Worm (Caenorhabditis elegans) whole organism, young adult: Measurements from ENCODE around the gene idpa-2.

Source experiments
- B0035.1 ChIP-seq: sonication (generic microtip); optimal IDR thresholded peaks from 2 replicates; lab custom pipeline; 2016; ENCODE audit warnings: missing genetic modification characterization, mild to moderate bottlenecking, missing compliant biosample characterization, missing genotype, missing genetic modification reagents
- C06A6.2 ChIP-seq: fragments of 200-800 bp; sonication (Bioruptor generic); conservative IDR thresholded peaks from 2 replicates; pipeline ENCODE4 v1.3.6; 2022; ENCODE audit warnings: missing genetic modification characterization, missing compliant biosample characterization
- D2030.7 ChIP-seq: fragments of 200-800 bp; sonication (Bioruptor generic); IDR thresholded peaks from 2 replicates; pipeline ENCODE4 v1.3.6; 2022; ENCODE audit warnings: missing genetic modification reagents, missing genetic modification characterization, missing compliant biosample characterization
- F10E7.11 ChIP-seq: sonication (generic microtip); optimal IDR thresholded peaks from 2 replicates; lab custom pipeline; 2017; ENCODE audit warnings: mild to moderate bottlenecking, missing genetic modification characterization, moderate library complexity, missing compliant biosample characterization
- F33H1.4 ChIP-seq: fragments of 200-800 bp; sonication (Bioruptor generic); IDR thresholded peaks from 2 replicates; pipeline ENCODE4 v1.3.6; 2022; ENCODE audit warnings: missing genetic modification reagents, missing genetic modification characterization, missing compliant biosample characterization
- F49E8.2 ChIP-seq: sonication (generic microtip); optimal IDR thresholded peaks from 3 replicates; lab custom pipeline; 2017; ENCODE audit warnings: missing genetic modification characterization, mild to moderate bottlenecking, missing compliant biosample characterization, antibody characterized with exemption, moderate library complexity; ENCODE audit not compliant: insufficient read depth
- F52B5.7 ChIP-seq: sonication (generic microtip); optimal IDR thresholded peaks from 2 replicates; lab custom pipeline; 2016; ENCODE audit warnings: mild to moderate bottlenecking, missing genetic modification characterization, missing compliant biosample characterization
- F57C9.4 ChIP-seq: sonication (generic microtip); optimal IDR thresholded peaks from 2 replicates; lab custom pipeline; 2017; ENCODE audit warnings: mild to moderate bottlenecking, missing genetic modification characterization, missing compliant biosample characterization
- T07F8.4 ChIP-seq: sonication (generic microtip); optimal IDR thresholded peaks from 2 replicates; lab custom pipeline; 2016; ENCODE audit warnings: mild to moderate bottlenecking, missing genetic modification characterization, moderate library complexity, missing compliant biosample characterization
- T26A5.8 ChIP-seq: sonication (generic microtip); optimal IDR thresholded peaks from 2 replicates; lab custom pipeline; 2016; ENCODE audit warnings: missing genetic modification characterization, missing compliant biosample characterization
- ama-1 ChIP-seq, 3 experiments: fragments of 150-350 bp in 1 of 3; sonication (generic microtip) in 2 of 3; optimal IDR thresholded peaks; 2 replicates each; lab custom pipeline; 2014 to 2018; ENCODE audit warnings: missing biosample characterization in 2 of 3, missing genetic modification characterization in 2 of 3, missing genetic modification reagents in 2 of 3
- atf-7 ChIP-seq: sonication (generic microtip); optimal IDR thresholded peaks from 2 replicates; lab custom pipeline; 2017; ENCODE audit warnings: mild to moderate bottlenecking, missing genetic modification characterization, missing compliant biosample characterization
- athp-1 ChIP-seq: sonication (generic microtip); optimal IDR thresholded peaks from 2 replicates; lab custom pipeline; 2017; ENCODE audit warnings: mild to moderate bottlenecking, missing genetic modification characterization, missing compliant biosample characterization
- attf-6 ChIP-seq: fragments of 200-800 bp; sonication (Bioruptor generic); IDR thresholded peaks from 2 replicates; pipeline ENCODE4 v1.3.6; 2022; ENCODE audit warnings: missing genetic modification reagents, missing genetic modification characterization, missing compliant biosample characterization
- cebp-1 ChIP-seq, 2 experiments: fragments of 200-800 bp in 1 of 2; sonication (Bioruptor generic) in 1 of 2; sonication (generic microtip) in 1 of 2; IDR thresholded peaks in 1 of 2; optimal IDR thresholded peaks in 1 of 2; 2 replicates each; pipeline versions ENCODE4 v1.3.6 to Lab custom; 2017 to 2022; ENCODE audit warnings: missing compliant biosample characterization in 2 of 2, missing genetic modification characterization in 2 of 2, mild to moderate bottlenecking in 1 of 2, missing genetic modification reagents in 1 of 2, moderate library complexity in 1 of 2
- ceh-58 ChIP-seq: fragments of 200-800 bp; sonication (Bioruptor generic); IDR thresholded peaks from 2 replicates; pipeline ENCODE4 v1.3.6; 2022; ENCODE audit warnings: missing genetic modification characterization, missing compliant biosample characterization
- egrh-3 ChIP-seq: fragments of 200-800 bp; sonication (Bioruptor generic); IDR thresholded peaks from 2 replicates; pipeline ENCODE4 v1.3.6; 2022; ENCODE audit warnings: missing genetic modification reagents, missing genetic modification characterization, missing compliant biosample characterization
- ets-4 ChIP-seq: fragments of 200-800 bp; sonication (Bioruptor generic); optimal IDR thresholded peaks from 2 replicates; lab custom pipeline; 2018; ENCODE audit warnings: mild to moderate bottlenecking, missing genetic modification characterization, missing compliant biosample characterization
- hlh-26 ChIP-seq: fragments of 200-800 bp; sonication (Bioruptor generic); conservative IDR thresholded peaks from 2 replicates; pipeline ENCODE4 v1.3.6; 2022; ENCODE audit warnings: missing genetic modification reagents, missing genetic modification characterization, missing compliant biosample characterization
- hmg-20 ChIP-seq: fragments of 200-800 bp; sonication (Bioruptor generic); IDR thresholded peaks from 2 replicates; pipeline ENCODE4 v1.3.6; 2022; ENCODE audit warnings: missing genetic modification reagents, missing genetic modification characterization, missing compliant biosample characterization
- hrde-1 ChIP-seq: sonication (generic microtip); optimal IDR thresholded peaks from 2 replicates; lab custom pipeline; 2016; ENCODE audit warnings: missing genetic modification characterization, mild to moderate bottlenecking, missing compliant biosample characterization, moderate library complexity, missing genotype, missing genetic modification reagents, borderline replicate concordance
- lin-35 ChIP-seq, 3 experiments: fragments of 150-350 bp in 2 of 3; sonication (generic microtip) in 1 of 3; optimal IDR thresholded peaks; 2 replicates each; lab custom pipeline; 2014 to 2018; ENCODE audit warnings: missing biosample characterization in 3 of 3, missing genetic modification characterization in 3 of 3, missing genetic modification reagents in 3 of 3
- lin-40 ChIP-seq: sonication (generic microtip); optimal IDR thresholded peaks from 2 replicates; lab custom pipeline; 2016; ENCODE audit warnings: missing genetic modification characterization, mild to moderate bottlenecking, missing compliant biosample characterization, missing genotype, missing genetic modification reagents
- lin-54 ChIP-seq: fragments of 200-800 bp; sonication (Bioruptor generic); optimal IDR thresholded peaks from 2 replicates; lab custom pipeline; 2018; ENCODE audit warnings: mild to moderate bottlenecking, missing genetic modification characterization, missing compliant biosample characterization
- lsl-1 ChIP-seq: fragments of 200-800 bp; sonication (Bioruptor generic); optimal IDR thresholded peaks from 2 replicates; lab custom pipeline; 2018; ENCODE audit warnings: mild to moderate bottlenecking, missing genetic modification characterization, moderate library complexity, missing compliant biosample characterization
- madf-3 ChIP-seq: fragments of 200-800 bp; sonication (Bioruptor generic); IDR thresholded peaks from 2 replicates; pipeline ENCODE4 v1.3.6; 2022; ENCODE audit warnings: missing genetic modification reagents, missing genetic modification characterization, missing compliant biosample characterization
- mcd-1 ChIP-seq: fragments of 200-800 bp; sonication (Bioruptor generic); IDR thresholded peaks from 2 replicates; pipeline ENCODE4 v1.3.6; 2022; ENCODE audit warnings: missing genetic modification reagents, missing genetic modification characterization, missing compliant biosample characterization
- mes-4 ChIP-seq: sonication (generic microtip); optimal IDR thresholded peaks from 2 replicates; lab custom pipeline; 2016; ENCODE audit warnings: missing genotype, missing genetic modification characterization, missing compliant biosample characterization
- nfya-2 ChIP-seq: fragments of 200-800 bp; sonication (Bioruptor generic); IDR thresholded peaks from 2 replicates; pipeline ENCODE4 v1.3.6; 2022; ENCODE audit warnings: missing genetic modification reagents, missing genetic modification characterization, missing compliant biosample characterization
- nhr-120 ChIP-seq: fragments of 200-800 bp; sonication (Bioruptor generic); IDR thresholded peaks from 2 replicates; pipeline ENCODE4 v1.3.6; 2022; ENCODE audit warnings: missing genetic modification characterization, missing compliant biosample characterization
- pbrm-1 ChIP-seq: fragments of 200-800 bp; sonication (Bioruptor generic); IDR thresholded peaks from 2 replicates; pipeline ENCODE4 v1.3.6; 2022; ENCODE audit warnings: missing genetic modification reagents, missing genetic modification characterization, missing compliant biosample characterization
- rcor-1 ChIP-seq: fragments of 200-800 bp; sonication (Bioruptor generic); IDR thresholded peaks from 2 replicates; pipeline ENCODE4 v1.3.6; 2022; ENCODE audit warnings: missing genetic modification reagents, missing genetic modification characterization, missing compliant biosample characterization
- rpc-1 ChIP-seq, 2 experiments: fragments of 150-350 bp in 1 of 2; sonication (generic microtip) in 1 of 2; optimal IDR thresholded peaks; 2 replicates each; lab custom pipeline; 2014 to 2018; ENCODE audit warnings: missing biosample characterization in 1 of 2, missing genetic modification characterization in 1 of 2, missing genetic modification reagents in 1 of 2, missing genotype in 1 of 2
- sdz-38 ChIP-seq: sonication (generic microtip); optimal IDR thresholded peaks from 2 replicates; lab custom pipeline; 2016; ENCODE audit warnings: missing genotype, missing genetic modification characterization, missing compliant biosample characterization
- sea-2 ChIP-seq: fragments of 200-800 bp; sonication (Bioruptor generic); IDR thresholded peaks from 2 replicates; pipeline ENCODE4 v1.3.6; 2022; ENCODE audit warnings: missing genetic modification characterization, missing compliant biosample characterization
- snpc-1.1 ChIP-seq: sonication (generic microtip); optimal IDR thresholded peaks from 2 replicates; lab custom pipeline; 2017; ENCODE audit warnings: missing genetic modification characterization, mild to moderate bottlenecking, missing compliant biosample characterization, antibody characterized with exemption, moderate library complexity, missing genotype, missing genetic modification reagents; ENCODE audit not compliant: insufficient read depth
- snpc-4 ChIP-seq, 5 experiments: fragments of 150-350 bp in 1 of 5; sonication (generic microtip) in 4 of 5; optimal IDR thresholded peaks; 2 replicates each; lab custom pipeline; 2014 to 2018; ENCODE audit warnings: missing genetic modification characterization in 5 of 5, missing biosample characterization in 3 of 5, antibody characterized with exemption in 2 of 5, mild to moderate bottlenecking in 2 of 5, missing compliant biosample characterization in 2 of 5, missing genotype in 2 of 5, moderate library complexity in 2 of 5, missing genetic modification reagents in 1 of 5
- tbp1 ChIP-seq: fragments of 200-800 bp; sonication (Bioruptor generic); optimal IDR thresholded peaks from 2 replicates; lab custom pipeline; 2018; ENCODE audit warnings: mild to moderate bottlenecking, missing genetic modification characterization, missing compliant biosample characterization
- zim-3 ChIP-seq: sonication (generic microtip); optimal IDR thresholded peaks from 2 replicates; lab custom pipeline; 2017; ENCODE audit warnings: mild to moderate bottlenecking, missing genetic modification characterization, moderate library complexity, missing compliant biosample characterization
- ztf-18 ChIP-seq: sonication (generic microtip); optimal IDR thresholded peaks from 2 replicates; lab custom pipeline; 2016; ENCODE audit warnings: missing genotype, mild to moderate bottlenecking, missing genetic modification characterization, missing compliant biosample characterization
- ztf-22 ChIP-seq: fragments of 200-800 bp; sonication (Bioruptor generic); optimal IDR thresholded peaks from 2 replicates; lab custom pipeline; 2018; ENCODE audit warnings: mild to moderate bottlenecking, missing genetic modification characterization, moderate library complexity, missing compliant biosample characterization
- ztf-26 ChIP-seq: sonication (generic microtip); optimal IDR thresholded peaks from 2 replicates; lab custom pipeline; 2017; ENCODE audit warnings: missing genetic modification characterization, missing compliant biosample characterization

idpa-2 gene

ce11 chrII:8795227-8795626 lies 2.7 kb upstream of the idpa-2 start:
- TF ChIP-seq D2030.7 (GFP tag; lab: Robert Waterston, UW) = no peak
- TF ChIP-seq T26A5.8 = no peak
- no peak for TF ChIP-seq nhr-120 (GFP tag; lab: Robert Waterston, UW)
- no peak for TF ChIP-seq sdz-38
- TF ChIP-seq mcd-1 (GFP tag; lab: Robert Waterston, UW) = no peak
- no peak for TF ChIP-seq madf-3
- TF ChIP-seq ceh-58 (GFP tag; lab: Robert Waterston, UW) = no peak
- no peak for TF ChIP-seq athp-1 (tag; lab: Kevin White, UChicago)
- TF ChIP-seq sea-2 (GFP tag; lab: Robert Waterston, UW) = no peak
- TF ChIP-seq snpc-1.1 = no peak
- no peak for TF ChIP-seq zim-3
- TF ChIP-seq T07F8.4 (tag; lab: Kevin White, UChicago) = no peak
- TF ChIP-seq mes-4 (tag; lab: Kevin White, UChicago) = no peak
- no peak for TF ChIP-seq C06A6.2 (GFP tag; lab: Robert Waterston, UW)
- TF ChIP-seq cebp-1 (GFP tag; IDR thresholded peaks at IDR 0.05; lab: Robert Waterston, UW) = no peak
- no peak for TF ChIP-seq cebp-1 (tag; optimal IDR thresholded peaks at IDR 0.05; lab: Kevin White, UChicago)

ce11 chrII:8794072-8794471 lies 1.5 kb upstream of the idpa-2 start, which contains the start of gene F07H5.7:
TSS of gene F07H5.7 (minus strand) at chrII:8794172.
- no peak for TF ChIP-seq rpc-1 (optimal IDR thresholded peaks at IDR 0.05; lab: Kevin White, UChicago)
- TF ChIP-seq rpc-1 (tag; optimal IDR thresholded peaks at IDR 0.05; lab: Kevin White, UChicago) = no peak
- no peak for TF ChIP-seq ztf-26 (tag; lab: Kevin White, UChicago)
- TF ChIP-seq F52B5.7 (tag; lab: Kevin White, UChicago) = no peak
- TF ChIP-seq sea-2 (GFP tag; lab: Robert Waterston, UW) = no peak
- TF ChIP-seq lin-54 (GFP tag; lab: Kevin White, UChicago) = no peak
- no peak for TF ChIP-seq lsl-1 (GFP tag; lab: Kevin White, UChicago)
- no peak for TF ChIP-seq tbp1 (GFP tag; lab: Kevin White, UChicago)
- no peak for TF ChIP-seq egrh-3 (GFP tag; lab: Robert Waterston, UW)
- TF ChIP-seq hmg-20 = no peak
- TF ChIP-seq attf-6 = no peak
- TF ChIP-seq hlh-26 (GFP tag; lab: Robert Waterston, UW) = no peak

- no peak for TF ChIP-seq B0035.1 (tag; lab: Kevin White, UChicago)
- no peak for TF ChIP-seq mes-4 (tag; lab: Kevin White, UChicago)
- TF ChIP-seq F57C9.4 (tag; lab: Kevin White, UChicago) = no peak
- peak; percentile 74 for TF ChIP-seq ama-1 (optimal IDR thresholded peaks at IDR 0.05; lab: Kevin White, UChicago)
- TF ChIP-seq ama-1 (GFP tag; optimal IDR thresholded peaks at IDR 0.05; lab: Kevin White, UChicago) = no peak
- peak; percentile 41 for TF ChIP-seq atf-7 (tag; lab: Kevin White, UChicago)
- TF ChIP-seq egrh-3 (GFP tag; lab: Robert Waterston, UW) = no peak
- TF ChIP-seq snpc-4 (GFP tag; optimal IDR thresholded peaks at IDR 0.05; lab: Kevin White, UChicago) = peak; percentile 13
- TF ChIP-seq snpc-4 (tag; optimal IDR thresholded peaks at IDR 0.05; lab: Kevin White, UChicago) = peak in 1 of 4 experiments; percentile 21
- TF ChIP-seq hrde-1 = no peak
- TF ChIP-seq ztf-26 (tag; lab: Kevin White, UChicago) = peak; percentile 41
- TF ChIP-seq ztf-18 (tag; lab: Kevin White, UChicago) = no peak
- peak; percentile 15 for TF ChIP-seq zim-3
- TF ChIP-seq F33H1.4 (GFP tag; lab: Robert Waterston, UW) = no peak
- no peak for TF ChIP-seq ets-4 (GFP tag; lab: Kevin White, UChicago)
- TF ChIP-seq F49E8.2 (tag; lab: Kevin White, UChicago) = no peak
- no peak for TF ChIP-seq sdz-38
- TF ChIP-seq C06A6.2 (GFP tag; lab: Robert Waterston, UW) = no peak
- no peak for TF ChIP-seq nfya-2 (GFP tag; lab: Robert Waterston, UW)
- TF ChIP-seq ztf-22 (GFP tag; lab: Kevin White, UChicago) = peak; percentile 20
- TF ChIP-seq rcor-1 (GFP tag; lab: Robert Waterston, UW) = peak; percentile 21; the same call in 1 of the 2 replicates
- TF ChIP-seq lin-35 (GFP tag; optimal IDR thresholded peaks at IDR 0.05; lab: Kevin White, UChicago) = peak in 1 of 3 experiments; percentile 50
- peak; percentile 43; the same call in 1 of the 2 replicates for TF ChIP-seq pbrm-1
- peak; percentile 57 for TF ChIP-seq lin-40 (tag; lab: Kevin White, UChicago)
- TF ChIP-seq F10E7.11 (tag; lab: Kevin White, UChicago) = no peak
Observed at ce11 chrII:8789828-8790558, 2.5 kb downstream of the idpa-2 start, which contains the start of gene F07H5.13. TSS of gene F07H5.13 (plus strand) at chrII:8790557.
